Worm (Caenorhabditis elegans) whole organism, L2 larva: Measurements from ENCODE around the gene K08B12.1.

Experiments used
- ceh-82 ChIP-seq: fragments of 150-350 bp; optimal IDR thresholded peaks from 2 replicates; lab custom pipeline; 2014; ENCODE audit warnings: missing biosample characterization, missing genetic modification characterization
- elt-3 ChIP-seq: sonication (generic microtip); optimal IDR thresholded peaks from 2 replicates; lab custom pipeline; 2017; ENCODE audit warnings: missing biosample characterization, missing genetic modification characterization
- fos-1 ChIP-seq: fragments of 150-350 bp; optimal IDR thresholded peaks from 2 replicates; lab custom pipeline; 2014; ENCODE audit warnings: missing biosample characterization, missing genetic modification characterization
- lin-39 ChIP-seq: fragments of 150-350 bp; optimal IDR thresholded peaks from 2 replicates; lab custom pipeline; 2014; ENCODE audit warnings: missing biosample characterization, missing genetic modification reagents, missing genetic modification characterization
- nhr-10 ChIP-seq: sonication (generic microtip); optimal IDR thresholded peaks from 2 replicates; lab custom pipeline; 2017; ENCODE audit warnings: missing biosample characterization, missing genetic modification characterization
- nhr-12 ChIP-seq: fragments of 150-350 bp; optimal IDR thresholded peaks from 2 replicates; lab custom pipeline; 2014; ENCODE audit warnings: missing biosample characterization, missing genetic modification characterization
- unc-39 ChIP-seq: fragments of 150-350 bp; optimal IDR thresholded peaks from 2 replicates; lab custom pipeline; 2014; ENCODE audit warnings: missing biosample characterization, missing genetic modification characterization

DNA sequence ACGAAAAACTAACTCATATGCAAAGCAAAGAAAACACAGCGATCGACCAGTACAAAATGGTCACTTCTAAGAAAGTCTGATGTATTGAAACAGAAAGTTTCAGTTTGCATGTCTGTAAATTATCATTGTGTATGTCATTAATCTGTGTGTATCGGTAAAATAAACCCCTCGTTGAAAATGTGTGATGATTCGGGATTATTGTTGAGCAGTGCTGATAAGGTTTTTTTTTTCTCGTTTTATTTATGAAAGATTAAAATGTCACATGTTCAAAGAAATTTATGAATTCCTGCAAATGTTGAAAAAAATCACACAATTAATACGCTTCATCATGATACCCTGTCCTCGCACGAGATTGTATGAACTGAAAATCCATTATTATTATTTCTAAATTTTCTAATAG, 20.9 kb downstream of the K08B12.1 start:
- no peak for TF ChIP-seq nhr-12 (tag; lab: Kevin White, UChicago)
- no peak for TF ChIP-seq lin-39 (tag; lab: Kevin White, UChicago)
- TF ChIP-seq unc-39 (tag; lab: Kevin White, UChicago), result no peak
- TF ChIP-seq elt-3 (tag; lab: Kevin White, UChicago), result no peak
- TF ChIP-seq ceh-82 (tag; lab: Kevin White, UChicago), result no peak
- TF ChIP-seq nhr-10 (tag; lab: Kevin White, UChicago), result no peak
- no peak for TF ChIP-seq fos-1 (tag; lab: Kevin White, UChicago)
